Worm (Caenorhabditis elegans) whole organism, L4 larva: Measurements from ENCODE around the gene atln-1.
"Not testable (repeated sequence)": the region's sequence is repeated elsewhere in the genome, so short reads cannot be mapped to it uniquely, and the experiment has no call there.

Experiments used
- D1046.2 ChIP-seq: fragments of 200-800 bp; sonication (Bioruptor generic); IDR thresholded peaks from 2 replicates; pipeline ENCODE4 v1.3.6; 2022; ENCODE audit warnings: missing genetic modification characterization, missing compliant biosample characterization
- F49E8.2 ChIP-seq: sonication (generic microtip); optimal IDR thresholded peaks from 2 replicates; lab custom pipeline; 2016; ENCODE audit warnings: missing compliant biosample characterization, mild to moderate bottlenecking, missing genetic modification characterization, borderline replicate concordance
- T26A8.4 ChIP-seq: fragments of 200-800 bp; sonication (Bioruptor generic); IDR thresholded peaks from 2 replicates; pipeline ENCODE4 v1.3.6; 2022; ENCODE audit warnings: missing genetic modification characterization, missing compliant biosample characterization
- Y48G9A.11 ChIP-seq: fragments of 200-800 bp; sonication (Bioruptor generic); IDR thresholded peaks from 2 replicates; pipeline ENCODE4 v1.3.6; 2022; ENCODE audit warnings: missing genetic modification reagents, missing genetic modification characterization, missing compliant biosample characterization
- Y75B8A.6 ChIP-seq: fragments of 200-800 bp; sonication (Bioruptor generic); IDR thresholded peaks from 2 replicates; pipeline ENCODE4 v1.3.6; 2022; ENCODE audit warnings: missing genetic modification reagents, missing genetic modification characterization, missing compliant biosample characterization
- ZK337.2 ChIP-seq: fragments of 200-800 bp; sonication (Bioruptor generic); IDR thresholded peaks from 2 replicates; pipeline ENCODE4 v1.3.6; 2022; ENCODE audit warnings: missing genetic modification reagents, missing genetic modification characterization, missing compliant biosample characterization
- aha-1 ChIP-seq: fragments of 150-350 bp; peaks from one replicate; lab custom pipeline; 2014; ENCODE audit warnings: missing biosample characterization, missing genetic modification characterization
- arid-1 ChIP-seq: fragments of 200-800 bp; sonication (Bioruptor generic); conservative IDR thresholded peaks from 2 replicates; pipeline ENCODE4 v1.3.6; 2022; ENCODE audit warnings: missing genetic modification reagents, missing genetic modification characterization, missing compliant biosample characterization
- ceh-44 ChIP-seq: fragments of 200-800 bp; sonication (Bioruptor generic); IDR thresholded peaks from 2 replicates; pipeline ENCODE4 v1.3.6; 2022; ENCODE audit warnings: missing genetic modification reagents, missing genetic modification characterization, missing compliant biosample characterization
- ceh-62 ChIP-seq: sonication (generic microtip); optimal IDR thresholded peaks from 2 replicates; lab custom pipeline; 2017; ENCODE audit warnings: missing biosample characterization, missing genetic modification characterization
- ces-1 ChIP-seq: fragments of 150-350 bp; sonication (generic microtip); optimal IDR thresholded peaks from 4 replicates; lab custom pipeline; 2014; ENCODE audit warnings: missing biosample characterization, missing genetic modification reagents, missing genetic modification characterization
- daf-16 ChIP-seq, 3 experiments: sonication (generic microtip); optimal IDR thresholded peaks; 2 replicates each; lab custom pipeline; 2016 to 2017; ENCODE audit warnings: missing genetic modification characterization in 3 of 3, missing genetic modification reagents in 3 of 3, mild to moderate bottlenecking in 2 of 3, missing compliant biosample characterization in 2 of 3, missing biosample characterization in 1 of 3, moderate library complexity in 1 of 3
- dmd-6 ChIP-seq: fragments of 200-800 bp; sonication (Bioruptor generic); IDR thresholded peaks from 2 replicates; pipeline ENCODE4 v1.3.6; 2022; ENCODE audit warnings: missing genetic modification reagents, missing genetic modification characterization, missing compliant biosample characterization
- dmd-8 ChIP-seq: fragments of 200-800 bp; sonication (Bioruptor generic); IDR thresholded peaks from 2 replicates; pipeline ENCODE4 v1.3.6; 2022; ENCODE audit warnings: missing genetic modification characterization, missing compliant biosample characterization
- duxl-1 ChIP-seq: sonication (generic microtip); optimal IDR thresholded peaks from 2 replicates; lab custom pipeline; 2016; ENCODE audit warnings: mild to moderate bottlenecking, missing genetic modification characterization, moderate library complexity, missing compliant biosample characterization; ENCODE audit not compliant: poor library complexity
- dve-1 ChIP-seq: sonication (generic microtip); optimal IDR thresholded peaks from 2 replicates; lab custom pipeline; 2017; ENCODE audit warnings: antibody characterized with exemption, mild to moderate bottlenecking, missing genetic modification characterization, missing compliant biosample characterization; ENCODE audit not compliant: insufficient read depth
- egl-27 ChIP-seq: sonication (generic microtip); optimal IDR thresholded peaks from 3 replicates; lab custom pipeline; 2017; ENCODE audit warnings: missing biosample characterization, missing genetic modification reagents, missing genetic modification characterization
- egl-43 ChIP-seq: fragments of 200-800 bp; sonication (Bioruptor generic); IDR thresholded peaks from 2 replicates; pipeline ENCODE4 v1.3.6; 2022; ENCODE audit warnings: missing genetic modification reagents, missing genetic modification characterization, missing compliant biosample characterization
- fkh-10 ChIP-seq: fragments of 150-350 bp; optimal IDR thresholded peaks from 2 replicates; lab custom pipeline; 2014; ENCODE audit warnings: missing biosample characterization, missing genetic modification reagents, missing genetic modification characterization
- hif-1 ChIP-seq, 2 experiments: sonication (generic microtip); optimal IDR thresholded peaks; 2 replicates each; lab custom pipeline; 2016 to 2017; ENCODE audit warnings: missing compliant biosample characterization in 2 of 2, missing genetic modification characterization in 2 of 2, missing genetic modification reagents in 2 of 2, missing genotype in 2 of 2, mild to moderate bottlenecking in 1 of 2
- hlh-11 ChIP-seq: fragments of 200-800 bp; sonication (Bioruptor generic); optimal IDR thresholded peaks from 2 replicates; lab custom pipeline; 2018; ENCODE audit warnings: mild to moderate bottlenecking, missing genetic modification characterization, missing compliant biosample characterization
- hlh-30 ChIP-seq: sonication (generic microtip); optimal IDR thresholded peaks from 2 replicates; lab custom pipeline; 2017; ENCODE audit warnings: antibody characterized with exemption, mild to moderate bottlenecking, missing genetic modification characterization, missing compliant biosample characterization; ENCODE audit not compliant: insufficient read depth
- hmg-1.1 ChIP-seq: fragments of 200-800 bp; sonication (Bioruptor generic); IDR thresholded peaks from 2 replicates; pipeline ENCODE4 v1.3.6; 2022; ENCODE audit warnings: missing genetic modification reagents, missing genetic modification characterization, missing compliant biosample characterization
- lim-7 ChIP-seq: fragments of 200-800 bp; sonication (Bioruptor generic); IDR thresholded peaks from 2 replicates; pipeline ENCODE4 v1.3.6; 2022; ENCODE audit warnings: missing genetic modification characterization, missing compliant biosample characterization
- lin-13 ChIP-seq: fragments of 150-350 bp; optimal IDR thresholded peaks from 2 replicates; lab custom pipeline; 2014; ENCODE audit warnings: missing biosample characterization, missing genetic modification reagents, missing genetic modification characterization
- lin-38 ChIP-seq: fragments of 200-800 bp; sonication (Bioruptor generic); IDR thresholded peaks from 2 replicates; pipeline ENCODE4 v1.3.6; 2022; ENCODE audit warnings: missing genetic modification reagents, missing genetic modification characterization, missing compliant biosample characterization
- madf-5 ChIP-seq, 2 experiments: fragments of 200-800 bp; sonication (Bioruptor generic); IDR thresholded peaks; 2 replicates each; pipeline ENCODE4 v1.3.6; 2022; ENCODE audit warnings: missing compliant biosample characterization in 2 of 2, missing genetic modification characterization in 2 of 2
- madf-9 ChIP-seq: fragments of 200-800 bp; sonication (Bioruptor generic); conservative IDR thresholded peaks from 2 replicates; pipeline ENCODE4 v1.3.6; 2022; ENCODE audit warnings: missing genetic modification reagents, missing genetic modification characterization, missing compliant biosample characterization
- mdt-29 ChIP-seq: fragments of 200-800 bp; sonication (Bioruptor generic); IDR thresholded peaks from 2 replicates; pipeline ENCODE4 v1.3.6; 2022; ENCODE audit warnings: missing genetic modification reagents, missing genetic modification characterization, missing compliant biosample characterization
- mes-2 ChIP-seq: sonication (generic microtip); optimal IDR thresholded peaks from 2 replicates; lab custom pipeline; 2016; ENCODE audit warnings: missing genotype, mild to moderate bottlenecking, missing genetic modification characterization, missing compliant biosample characterization; ENCODE audit not compliant: poor library complexity, severe bottlenecking
- nhr-11 ChIP-seq: fragments of 150-350 bp; optimal IDR thresholded peaks from 2 replicates; lab custom pipeline; 2014; ENCODE audit warnings: missing biosample characterization, missing genetic modification characterization
- nhr-6 ChIP-seq: fragments of 150-350 bp; optimal IDR thresholded peaks from 2 replicates; lab custom pipeline; 2014; ENCODE audit warnings: missing biosample characterization, missing genetic modification characterization
- nhr-77 ChIP-seq: fragments of 150-350 bp; optimal IDR thresholded peaks from 2 replicates; lab custom pipeline; 2014; ENCODE audit warnings: missing biosample characterization, missing genetic modification characterization
- pha-4 ChIP-seq, 2 experiments: fragments of 150-350 bp in 1 of 2; fragments of 200-800 bp in 1 of 2; sonication (Bioruptor generic) in 1 of 2; IDR thresholded peaks in 1 of 2; optimal IDR thresholded peaks in 1 of 2; 2 replicates each; pipeline versions ENCODE4 v1.3.6 to Lab custom; 2014 to 2022; ENCODE audit warnings: missing genetic modification characterization in 2 of 2, missing genetic modification reagents in 2 of 2, missing biosample characterization in 1 of 2, missing compliant biosample characterization in 1 of 2
- php-3 ChIP-seq: fragments of 200-800 bp; sonication (Bioruptor generic); IDR thresholded peaks from 2 replicates; pipeline ENCODE4 v1.3.6; 2022; ENCODE audit warnings: missing genetic modification reagents, missing genetic modification characterization, missing compliant biosample characterization
- saeg-2 ChIP-seq: fragments of 200-800 bp; sonication (Bioruptor generic); IDR thresholded peaks from 2 replicates; pipeline ENCODE4 v1.3.6; 2022; ENCODE audit warnings: missing genetic modification reagents, missing genetic modification characterization, missing compliant biosample characterization
- sdz-12 ChIP-seq: fragments of 200-800 bp; sonication (Bioruptor generic); optimal IDR thresholded peaks from 2 replicates; lab custom pipeline; 2018; ENCODE audit warnings: mild to moderate bottlenecking, missing genetic modification characterization, missing compliant biosample characterization
- snpc-1.2 ChIP-seq: fragments of 200-800 bp; sonication (Bioruptor generic); IDR thresholded peaks from 2 replicates; pipeline ENCODE4 v1.3.6; 2022; ENCODE audit warnings: missing genetic modification reagents, missing genetic modification characterization, missing compliant biosample characterization
- spr-1 ChIP-seq: sonication (generic microtip); optimal IDR thresholded peaks from 2 replicates; lab custom pipeline; 2016; ENCODE audit warnings: mild to moderate bottlenecking, missing genetic modification characterization, missing compliant biosample characterization
- tra-1 ChIP-seq: fragments of 200-800 bp; sonication (Bioruptor generic); IDR thresholded peaks from 2 replicates; pipeline ENCODE4 v1.3.6; 2022; ENCODE audit warnings: missing genetic modification reagents, missing genetic modification characterization, missing compliant biosample characterization
- vab-7 ChIP-seq: fragments of 200-800 bp; sonication (Bioruptor generic); IDR thresholded peaks from 2 replicates; pipeline ENCODE4 v1.3.6; 2022; ENCODE audit warnings: missing genetic modification reagents, missing genetic modification characterization, missing compliant biosample characterization
- zag-1 ChIP-seq: fragments of 150-350 bp; optimal IDR thresholded peaks from 2 replicates; lab custom pipeline; 2014; ENCODE audit warnings: missing biosample characterization, missing genetic modification characterization
- zfp-3 ChIP-seq: fragments of 200-800 bp; sonication (Bioruptor generic); conservative IDR thresholded peaks from 2 replicates; pipeline ENCODE4 v1.3.6; 2022; ENCODE audit warnings: missing genetic modification reagents, missing genetic modification characterization, missing compliant biosample characterization

Gene atln-1

ce11 chrIV:2801004-2801403, 12.5 kb downstream of the atln-1 start (continued):
- TF ChIP-seq dmd-8 (peak; percentile 75), arid-1 (GFP tag; lab: Robert Waterston, UW) (peak; percentile 69), snpc-1.2 (GFP tag; lab: Robert Waterston, UW) (peak; percentile 55), hif-1 (tag; optimal IDR thresholded peaks at IDR 0.05; lab: Kevin White, UChicago) (no peak), mdt-29 (peak; percentile 66), duxl-1 (peak; percentile 49), nhr-6 (tag; lab: Kevin White, UChicago) (no peak), spr-1 (tag; lab: Kevin White, UChicago) (peak; percentile 26), mes-2 (tag; lab: Kevin White, UChicago) (peak; percentile 61), dve-1 (tag; lab: Kevin White, UChicago) (peak; percentile 66), ceh-62 (tag; lab: Kevin White, UChicago) (no peak), Y75B8A.6 (GFP tag; lab: Robert Waterston, UW) (peak; percentile 41; the same call in 1 of the 2 replicates), lin-38 (GFP tag; lab: Robert Waterston, UW) (peak; percentile 73), zag-1 (no peak), ceh-44 (GFP tag; lab: Robert Waterston, UW) (peak; percentile 66; the same call in 1 of the 2 replicates), ces-1 (no peak), zfp-3 (GFP tag; lab: Robert Waterston, UW) (peak; percentile 72; the same call in 1 of the 2 replicates), egl-43 (peak; percentile 91)
- TF ChIP-seq, all 104 proteins: peak for 42

ce11 chrIV:2801558-2801957, 13.1 kb downstream of the atln-1 start, which contains the start of gene Y54G2A.44:
Gene Y54G2A.44, plus strand, starts transcription at chrIV:2801858.
- TF ChIP-seq madf-9 (GFP tag; lab: Robert Waterston, UW); nhr-11 (tag; lab: Kevin White, UChicago); ceh-44 (GFP tag; lab: Robert Waterston, UW): not testable (repeated sequence)

- TF ChIP-seq sdz-12 (no peak), aha-1 (peak; percentile 95), lim-7 (GFP tag; lab: Robert Waterston, UW) (peak; percentile 83), ZK337.2 (GFP tag; lab: Robert Waterston, UW) (no peak), egl-27 (tag; lab: Kevin White, UChicago) (no peak), Y48G9A.11 (GFP tag; lab: Robert Waterston, UW) (peak; percentile 75), arid-1 (GFP tag; lab: Robert Waterston, UW) (peak; percentile 48; the same call in 1 of the 2 replicates), tra-1 (GFP tag; lab: Robert Waterston, UW) (0 out of 2 replicates have a peak, but pooled peaks have one; percentile 33), saeg-2 (GFP tag; lab: Robert Waterston, UW) (no peak), egl-43 (peak; percentile 91), hmg-1.1 (peak; percentile 51; the same call in 1 of the 2 replicates), dmd-6 (GFP tag; lab: Robert Waterston, UW) (peak; percentile 28; the same call in 1 of the 2 replicates), madf-5 (GFP tag; IDR thresholded peaks at IDR 0.05; lab: Robert Waterston, UW) (0 out of 4 replicates have a peak, but pooled peaks of 1 of the 2 experiments have one; percentile 51), hlh-30 (tag; lab: Kevin White, UChicago) (peak; percentile 42), nhr-77 (tag; lab: Kevin White, UChicago) (no peak), F49E8.2 (tag; lab: Kevin White, UChicago) (no peak), ceh-44 (GFP tag; lab: Robert Waterston, UW) (peak; percentile 65; the same call in 1 of the 2 replicates), T26A8.4 (GFP tag; lab: Robert Waterston, UW) (peak; percentile 41), pha-4 (GFP tag; IDR thresholded peaks at IDR 0.05; lab: Robert Waterston, UW) (peak; percentile 74), pha-4 (tag; optimal IDR thresholded peaks at IDR 0.05; lab: Kevin White, UChicago) (no peak), D1046.2 (GFP tag; lab: Robert Waterston, UW) (peak; percentile 79; the same call in 1 of the 2 replicates), lin-38 (GFP tag; lab: Robert Waterston, UW) (peak; percentile 65), hlh-11 (peak; percentile 5), fkh-10 (GFP tag; lab: Kevin White, UChicago) (no peak), mdt-29 (no peak), vab-7 (GFP tag; lab: Robert Waterston, UW) (peak; percentile 86), lin-13 (GFP tag; lab: Kevin White, UChicago) (peak; percentile 3), php-3 (GFP tag; lab: Robert Waterston, UW) (0 out of 2 replicates have a peak, but pooled peaks have one; percentile 7), daf-16 (GFP tag; optimal IDR thresholded peaks at IDR 0.05; lab: Kevin White, UChicago) (peak in 1 of 2 experiments; percentile 69), daf-16 (tag; optimal IDR thresholded peaks at IDR 0.05; lab: Kevin White, UChicago) (peak; percentile 27), snpc-1.2 (GFP tag; lab: Robert Waterston, UW) (peak; percentile 52; the same call in 1 of the 2 replicates)
These were observed 13.7 kb downstream of the atln-1 start for ce11 chrIV:2802193-2802592.
